Worm (Caenorhabditis elegans) whole organism, mixed stage, embryonic: Measurements from ENCODE around the gene nstp-7.

Experiments used
- bed-3 ChIP-seq: fragments of 200-800 bp; sonication (Bioruptor generic); optimal IDR thresholded peaks from 3 replicates; lab custom pipeline; 2018; ENCODE audit warnings: mild to moderate bottlenecking, missing genetic modification characterization, moderate library complexity, missing compliant biosample characterization
- ham-2 ChIP-seq: fragments of 200-800 bp; sonication (Bioruptor generic); optimal IDR thresholded peaks from 2 replicates; lab custom pipeline; 2018; ENCODE audit warnings: mild to moderate bottlenecking, missing genetic modification characterization, missing compliant biosample characterization
- lin-13 ChIP-seq: fragments of 150-350 bp; optimal IDR thresholded peaks from 2 replicates; lab custom pipeline; 2014; ENCODE audit warnings: missing biosample characterization, missing genetic modification characterization
- nhr-237 ChIP-seq: fragments of 150-350 bp; optimal IDR thresholded peaks from 2 replicates; lab custom pipeline; 2014; ENCODE audit warnings: missing biosample characterization, missing genetic modification characterization
- nhr-28 ChIP-seq: fragments of 150-350 bp; optimal IDR thresholded peaks from 2 replicates; lab custom pipeline; 2014; ENCODE audit warnings: missing biosample characterization, missing genetic modification characterization
- pha-4 ChIP-seq: fragments of 150-350 bp; optimal IDR thresholded peaks from 2 replicates; lab custom pipeline; 2018; ENCODE audit warnings: missing biosample characterization, missing genetic modification reagents, missing genetic modification characterization
- tbx-8 ChIP-seq: fragments of 200-800 bp; sonication (Bioruptor generic); optimal IDR thresholded peaks from 2 replicates; lab custom pipeline; 2018; ENCODE audit warnings: mild to moderate bottlenecking, missing genetic modification characterization, moderate library complexity, missing compliant biosample characterization
- unc-39 ChIP-seq: fragments of 150-350 bp; optimal IDR thresholded peaks from 2 replicates; lab custom pipeline; 2014; ENCODE audit warnings: missing biosample characterization, missing genetic modification characterization
- ztf-11 ChIP-seq: fragments of 150-350 bp; optimal IDR thresholded peaks from 2 replicates; lab custom pipeline; 2014; ENCODE audit warnings: missing biosample characterization, missing genetic modification characterization

DNA sequence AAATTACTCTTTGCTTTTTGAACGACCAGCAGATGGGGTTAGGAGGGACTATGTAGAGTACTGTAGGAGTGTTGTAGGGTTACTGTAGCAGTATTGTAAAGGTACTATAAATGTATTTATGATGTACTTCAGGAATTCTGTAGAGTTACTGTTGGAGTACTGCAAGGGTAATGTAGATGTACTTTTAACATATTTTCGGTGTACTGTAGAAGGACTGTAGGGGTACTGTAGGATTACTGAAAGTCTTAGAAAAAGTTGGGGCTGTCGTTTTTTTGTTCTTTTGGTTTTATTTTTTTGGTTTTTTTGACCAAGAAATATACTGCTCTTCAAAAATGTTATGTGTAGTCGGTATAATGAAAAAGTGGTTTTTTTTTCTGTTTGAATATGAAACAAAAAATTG, 16.9 kb downstream of the nstp-7 start:
- TF ChIP-seq lin-13 (tag; lab: Kevin White, UChicago) (no peak), nhr-237 (tag; lab: Kevin White, UChicago) (no peak), pha-4 (no peak), nhr-28 (no peak), ham-2 (GFP tag; lab: Kevin White, UChicago) (no peak), unc-39 (tag; lab: Kevin White, UChicago) (no peak), bed-3 (GFP tag; lab: Kevin White, UChicago) (no peak), ztf-11 (tag; lab: Kevin White, UChicago) (no peak), tbx-8 (GFP tag; lab: Kevin White, UChicago) (no peak)
